Worm (Caenorhabditis elegans) whole organism, late embryonic: Measurements from ENCODE around the gene fbxl-3.

Experiments
- C08G9.2 ChIP-seq: sonication (generic microtip); optimal IDR thresholded peaks from 2 replicates; lab custom pipeline; 2016; ENCODE audit warnings: mild to moderate bottlenecking, missing genetic modification characterization, moderate library complexity, missing compliant biosample characterization
- C38D4.7 ChIP-seq: fragments of 200-800 bp; sonication (Bioruptor generic); optimal IDR thresholded peaks from 2 replicates; lab custom pipeline; 2018; ENCODE audit warnings: mild to moderate bottlenecking, missing genetic modification characterization, moderate library complexity, missing compliant biosample characterization
- K02D7.2 ChIP-seq: sonication (generic microtip); optimal IDR thresholded peaks from 2 replicates; lab custom pipeline; 2017; ENCODE audit warnings: mild to moderate bottlenecking, missing genetic modification characterization, missing compliant biosample characterization
- K09A11.1 ChIP-seq: sonication (generic microtip); optimal IDR thresholded peaks from 2 replicates; lab custom pipeline; 2017; ENCODE audit warnings: antibody characterized with exemption, mild to moderate bottlenecking, missing genetic modification characterization, missing compliant biosample characterization; ENCODE audit not compliant: insufficient read depth
- T23F11.4 ChIP-seq: fragments of 200-800 bp; sonication (Bioruptor generic); optimal IDR thresholded peaks from 2 replicates; lab custom pipeline; 2018; ENCODE audit warnings: mild to moderate bottlenecking, missing genetic modification characterization, missing compliant biosample characterization
- ceh-14 ChIP-seq: sonication (generic microtip); optimal IDR thresholded peaks from 2 replicates; lab custom pipeline; 2016; ENCODE audit warnings: missing genotype, missing genetic modification characterization, missing compliant biosample characterization
- ceh-18 ChIP-seq: sonication (generic microtip); optimal IDR thresholded peaks from 2 replicates; lab custom pipeline; 2016; ENCODE audit warnings: missing genetic modification characterization, missing compliant biosample characterization
- ceh-19 ChIP-seq: fragments of 200-800 bp; sonication (Bioruptor generic); optimal IDR thresholded peaks from 2 replicates; lab custom pipeline; 2018; ENCODE audit warnings: mild to moderate bottlenecking, missing genetic modification characterization, missing compliant biosample characterization
- ceh-31 ChIP-seq: sonication (generic microtip); optimal IDR thresholded peaks from 2 replicates; lab custom pipeline; 2016; ENCODE audit warnings: missing genetic modification characterization, missing compliant biosample characterization
- ceh-34 ChIP-seq: sonication (generic microtip); optimal IDR thresholded peaks from 2 replicates; lab custom pipeline; 2016; ENCODE audit warnings: mild to moderate bottlenecking, missing genetic modification characterization, missing compliant biosample characterization
- ceh-45 ChIP-seq: fragments of 200-800 bp; sonication (Bioruptor generic); IDR thresholded peaks from 2 replicates; pipeline ENCODE4 v1.3.6; 2022; ENCODE audit warnings: missing genetic modification reagents, missing genetic modification characterization, missing compliant biosample characterization
- ceh-48 ChIP-seq: sonication (generic microtip); optimal IDR thresholded peaks from 2 replicates; lab custom pipeline; 2016; ENCODE audit warnings: missing genetic modification characterization, inconsistent platforms, missing compliant biosample characterization
- dve-1 ChIP-seq: sonication (generic microtip); optimal IDR thresholded peaks from 2 replicates; lab custom pipeline; 2017; ENCODE audit warnings: antibody characterized with exemption, mild to moderate bottlenecking, missing genetic modification characterization, missing compliant biosample characterization
- elt-2 ChIP-seq: sonication (generic microtip); optimal IDR thresholded peaks from 2 replicates; lab custom pipeline; 2016; ENCODE audit warnings: missing genetic modification reagents, missing genetic modification characterization, missing compliant biosample characterization
- elt-4 ChIP-seq: sonication (generic microtip); optimal IDR thresholded peaks from 2 replicates; lab custom pipeline; 2016; ENCODE audit warnings: missing genetic modification characterization, missing compliant biosample characterization
- ets-4 ChIP-seq: sonication (generic microtip); optimal IDR thresholded peaks from 2 replicates; lab custom pipeline; 2016; ENCODE audit warnings: missing genetic modification characterization, missing compliant biosample characterization
- fkh-10 ChIP-seq: fragments of 150-350 bp; optimal IDR thresholded peaks from 2 replicates; lab custom pipeline; 2014; ENCODE audit warnings: missing biosample characterization, missing genetic modification reagents, missing genetic modification characterization
- fkh-6 ChIP-seq: sonication (generic microtip); optimal IDR thresholded peaks from 2 replicates; lab custom pipeline; 2016; ENCODE audit warnings: missing genetic modification characterization, missing compliant biosample characterization
- gmeb-2 ChIP-seq: sonication (generic microtip); optimal IDR thresholded peaks from 2 replicates; lab custom pipeline; 2016; ENCODE audit warnings: missing genetic modification characterization, inconsistent platforms, missing compliant biosample characterization
- hlh-15 ChIP-seq: sonication (generic microtip); optimal IDR thresholded peaks from 2 replicates; lab custom pipeline; 2016; ENCODE audit warnings: missing genetic modification characterization, missing compliant biosample characterization
- hlh-30 ChIP-seq: sonication (generic microtip); optimal IDR thresholded peaks from 2 replicates; lab custom pipeline; 2017; ENCODE audit warnings: antibody characterized with exemption, missing genetic modification characterization, missing compliant biosample characterization; ENCODE audit not compliant: insufficient read depth
- hlh-8 ChIP-seq: sonication (generic microtip); optimal IDR thresholded peaks from 2 replicates; lab custom pipeline; 2016; ENCODE audit warnings: missing genotype, missing genetic modification characterization, missing compliant biosample characterization
- lim-6 ChIP-seq: sonication (generic microtip); optimal IDR thresholded peaks from 2 replicates; lab custom pipeline; 2016; ENCODE audit warnings: missing genetic modification characterization, missing compliant biosample characterization
- lin-11 ChIP-seq: fragments of 200-800 bp; sonication (Bioruptor generic); optimal IDR thresholded peaks from 2 replicates; lab custom pipeline; 2018; ENCODE audit warnings: mild to moderate bottlenecking, missing genetic modification characterization, missing compliant biosample characterization
- nfya-1 ChIP-seq: sonication (generic microtip); optimal IDR thresholded peaks from 2 replicates; lab custom pipeline; 2017; ENCODE audit warnings: missing genetic modification characterization, mild to moderate bottlenecking, missing compliant biosample characterization, antibody characterized with exemption, moderate library complexity
- pag-3 ChIP-seq: sonication (generic microtip); optimal IDR thresholded peaks from 2 replicates; lab custom pipeline; 2016; ENCODE audit warnings: missing compliant biosample characterization, missing genetic modification characterization, borderline replicate concordance
- pat-9 ChIP-seq: fragments of 200-800 bp; sonication (Bioruptor generic); optimal IDR thresholded peaks from 2 replicates; lab custom pipeline; 2018; ENCODE audit warnings: mild to moderate bottlenecking, missing genetic modification characterization, moderate library complexity, missing compliant biosample characterization
- pha-4 ChIP-seq: fragments of 150-350 bp; optimal IDR thresholded peaks from 2 replicates; lab custom pipeline; 2018; ENCODE audit warnings: missing biosample characterization, missing genetic modification reagents, missing genetic modification characterization
- pros-1 ChIP-seq: fragments of 150-350 bp; optimal IDR thresholded peaks from 2 replicates; lab custom pipeline; 2014; ENCODE audit warnings: missing biosample characterization, missing genetic modification reagents, missing genetic modification characterization
- ref-2 ChIP-seq: sonication (generic microtip); optimal IDR thresholded peaks from 2 replicates; lab custom pipeline; 2016; ENCODE audit warnings: missing genetic modification characterization, missing compliant biosample characterization
- rnt-1 ChIP-seq: sonication (generic microtip); optimal IDR thresholded peaks from 2 replicates; lab custom pipeline; 2016; ENCODE audit warnings: missing genetic modification characterization, missing compliant biosample characterization
- sdc-2 ChIP-seq: sonication (generic microtip); optimal IDR thresholded peaks from 2 replicates; lab custom pipeline; 2016; ENCODE audit warnings: missing genotype, missing genetic modification characterization, missing compliant biosample characterization
- sox-2 ChIP-seq: fragments of 200-800 bp; sonication (Bioruptor generic); IDR thresholded peaks from 2 replicates; pipeline ENCODE4 v1.3.6; 2022; ENCODE audit warnings: missing genetic modification reagents, missing genetic modification characterization, missing compliant biosample characterization
- sox-4 ChIP-seq: sonication (generic microtip); optimal IDR thresholded peaks from 2 replicates; lab custom pipeline; 2017; ENCODE audit warnings: mild to moderate bottlenecking, missing genetic modification characterization, inconsistent platforms, missing compliant biosample characterization
- tbx-2 ChIP-seq: sonication (generic microtip); optimal IDR thresholded peaks from 2 replicates; lab custom pipeline; 2016; ENCODE audit warnings: missing genetic modification characterization, missing compliant biosample characterization
- ttx-3 ChIP-seq: sonication (generic microtip); optimal IDR thresholded peaks from 2 replicates; lab custom pipeline; 2016; ENCODE audit warnings: missing genetic modification reagents, missing genetic modification characterization, missing compliant biosample characterization
- unc-3 ChIP-seq, 2 experiments: fragments of 200-800 bp in 1 of 2; sonication (Bioruptor generic) in 1 of 2; sonication (generic microtip) in 1 of 2; conservative IDR thresholded peaks in 1 of 2; optimal IDR thresholded peaks in 1 of 2; 2 replicates each; pipeline versions ENCODE4 v1.3.6 to Lab custom; 2016 to 2022; ENCODE audit warnings: missing compliant biosample characterization in 2 of 2, missing genetic modification characterization in 2 of 2, missing genetic modification reagents in 1 of 2
- unc-42 ChIP-seq: sonication (generic microtip); optimal IDR thresholded peaks from 2 replicates; lab custom pipeline; 2016; ENCODE audit warnings: missing genotype, missing genetic modification characterization, missing compliant biosample characterization
- unc-86 ChIP-seq: sonication (generic microtip); optimal IDR thresholded peaks from 2 replicates; lab custom pipeline; 2016; ENCODE audit warnings: missing genetic modification characterization, missing compliant biosample characterization
- zip-5 ChIP-seq: sonication (generic microtip); optimal IDR thresholded peaks from 2 replicates; lab custom pipeline; 2016; ENCODE audit warnings: missing genetic modification characterization, missing compliant biosample characterization

Gene fbxl-3

DNA sequence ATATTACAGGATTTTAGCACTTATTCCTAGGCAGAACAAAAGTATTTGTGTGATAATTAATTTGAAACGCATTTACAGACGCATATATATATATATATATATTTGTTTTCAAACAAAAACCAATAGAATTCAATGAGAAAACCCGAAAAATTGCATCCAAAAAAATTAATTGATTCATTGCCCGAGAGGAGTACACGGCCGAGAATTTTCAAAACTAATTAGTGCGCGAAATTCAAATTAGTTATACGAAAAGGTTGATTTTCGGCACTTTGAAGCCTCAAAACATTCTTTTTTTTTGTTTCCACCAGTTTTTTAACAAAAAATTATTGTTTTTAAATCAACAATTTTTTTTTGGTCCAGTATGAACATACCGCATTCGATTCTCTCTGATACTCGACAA is 7.3 kb downstream of the fbxl-3 start:
- no peak for TF ChIP-seq fkh-6
- no peak for TF ChIP-seq ceh-14
- peak; percentile 2 for TF ChIP-seq elt-2 (tag; lab: Kevin White, UChicago)
- no peak for TF ChIP-seq gmeb-2 (tag; lab: Kevin White, UChicago)

DNA sequence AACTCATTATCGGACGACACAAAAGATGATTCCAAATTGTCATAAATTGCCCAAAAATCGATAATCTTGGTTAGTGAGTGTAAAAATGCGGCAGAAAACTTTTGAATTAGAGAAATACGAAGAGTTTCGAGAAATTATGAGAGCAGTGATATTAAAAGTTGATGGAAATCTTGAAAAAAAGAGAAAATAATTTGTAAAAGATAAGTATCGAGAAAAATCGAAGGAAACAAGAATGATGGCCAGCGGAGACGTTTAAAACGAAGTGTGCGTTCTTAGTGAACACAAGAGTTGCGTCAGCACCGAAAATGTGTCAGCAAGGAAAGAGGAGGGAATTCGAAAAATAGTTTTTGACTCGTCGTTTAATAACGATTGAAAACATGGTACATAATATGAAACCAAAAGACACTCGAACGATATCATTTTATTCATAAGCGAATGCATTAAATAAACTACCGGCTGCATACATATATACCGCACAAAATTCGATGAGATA is 8.8 kb downstream of the fbxl-3 start, which contains the start of gene ndx-6:
Gene ndx-6 (minus strand): TSS at position 51 of the 493 bp plus-strand sequence.
- TF ChIP-seq C38D4.7 (GFP tag; lab: Kevin White, UChicago) (peak; percentile 16), nfya-1 (peak; percentile 70), hlh-8 (peak; percentile 10), elt-2 (tag; lab: Kevin White, UChicago) (peak; percentile 91), ceh-18 (tag; lab: Kevin White, UChicago) (peak; percentile 60), dve-1 (tag; lab: Kevin White, UChicago) (peak; percentile 40), C08G9.2 (tag; lab: Kevin White, UChicago) (peak; percentile 14), unc-42 (tag; lab: Kevin White, UChicago) (peak; percentile 44), K09A11.1 (tag; lab: Kevin White, UChicago) (no peak), tbx-2 (tag; lab: Kevin White, UChicago) (peak; percentile 71), ttx-3 (tag; lab: Kevin White, UChicago) (peak; percentile 19), sdc-2 (tag; lab: Kevin White, UChicago) (peak; percentile 11), fkh-10 (GFP tag; lab: Kevin White, UChicago) (no peak), gmeb-2 (tag; lab: Kevin White, UChicago) (no peak), fkh-6 (peak; percentile 44), unc-3 (GFP tag; conservative IDR thresholded peaks at IDR 0.05; lab: Robert Waterston, UW) (no peak), unc-3 (tag; optimal IDR thresholded peaks at IDR 0.05; lab: Kevin White, UChicago) (peak; percentile 58), sox-4 (tag; lab: Kevin White, UChicago) (no peak), ceh-19 (GFP tag; lab: Kevin White, UChicago) (peak; percentile 53), T23F11.4 (GFP tag; lab: Kevin White, UChicago) (no peak), ets-4 (peak; percentile 16), rnt-1 (peak; percentile 43), unc-86 (tag; lab: Kevin White, UChicago) (peak; percentile 43), lin-11 (tag; lab: Kevin White, UChicago) (no peak), ceh-31 (peak; percentile 78), ceh-34 (tag; lab: Kevin White, UChicago) (peak; percentile 56), pros-1 (tag; lab: Kevin White, UChicago) (no peak), ref-2 (tag; lab: Kevin White, UChicago) (peak; percentile 55), ceh-48 (tag; lab: Kevin White, UChicago) (peak; percentile 46), lim-6 (tag; lab: Kevin White, UChicago) (no peak), pat-9 (peak; percentile 42), K02D7.2 (tag; lab: Kevin White, UChicago) (no peak)

ce11 chrII:5388786-5389421 is 9.8 kb downstream of the fbxl-3 start, which contains the start of gene rsp-4:
TSS of gene rsp-4 (minus strand) at chrII:5388836.
- TF ChIP-seq lin-11 (tag; lab: Kevin White, UChicago) (no peak), C38D4.7 (GFP tag; lab: Kevin White, UChicago) (no peak), pha-4 (tag; lab: Kevin White, UChicago) (no peak), elt-4 (tag; lab: Kevin White, UChicago) (no peak), K02D7.2 (tag; lab: Kevin White, UChicago) (no peak), sox-2 (GFP tag; lab: Robert Waterston, UW) (no peak), zip-5 (tag; lab: Kevin White, UChicago) (no peak), pag-3 (tag; lab: Kevin White, UChicago) (no peak), hlh-15 (no peak), lim-6 (tag; lab: Kevin White, UChicago) (no peak), ceh-45 (GFP tag; lab: Robert Waterston, UW) (no peak), rnt-1 (no peak), hlh-30 (tag; lab: Kevin White, UChicago) (no peak)
- TF ChIP-seq, all 69 proteins: peak for 0
